Fruit fly (Drosophila melanogaster) whole organism, embryonic: ENCODE results near the gene Rad60.

ENCODE experiments used
- Adf1 ChIP-seq: fragments of 200-800 bp; sonication (Bioruptor generic); IDR thresholded peaks from 2 replicates; pipeline ENCODE4 v1.3.6; 2022; ENCODE audit warnings: missing biosample characterization, missing genetic modification characterization
- CG10366 ChIP-seq: fragments of 200-800 bp; sonication (Bioruptor generic); IDR thresholded peaks from 2 replicates; pipeline ENCODE4 v1.3.6; 2022; ENCODE audit warnings: missing biosample characterization, missing genetic modification characterization
- CG11398 ChIP-seq: fragments of 200-800 bp; sonication (Bioruptor generic); optimal IDR thresholded peaks from 2 replicates; lab custom pipeline; 2016; ENCODE audit warnings: missing biosample characterization, missing genetic modification characterization
- CG12155 ChIP-seq: fragments of 200-800 bp; sonication (Bioruptor generic); optimal IDR thresholded peaks from 3 replicates; lab custom pipeline; 2016; ENCODE audit warnings: missing biosample characterization, missing genetic modification characterization
- CG13296 ChIP-seq: fragments of 200-800 bp; sonication (Bioruptor generic); optimal IDR thresholded peaks from 3 replicates; lab custom pipeline; 2018; ENCODE audit warnings: missing biosample characterization, mild to moderate bottlenecking, missing genetic modification characterization
- CG14014 ChIP-seq: fragments of 200-800 bp; sonication (Bioruptor generic); IDR thresholded peaks from 2 replicates; pipeline ENCODE4 v1.3.6; 2022; ENCODE audit warnings: missing biosample characterization, missing genetic modification characterization
- CG15011 ChIP-seq: fragments of 200-800 bp; sonication (Bioruptor generic); optimal IDR thresholded peaks from 3 replicates; lab custom pipeline; 2018; ENCODE audit warnings: missing biosample characterization, mild to moderate bottlenecking, missing genetic modification characterization
- CG15479 ChIP-seq: fragments of 200-800 bp; sonication (Bioruptor generic); optimal IDR thresholded peaks from 3 replicates; lab custom pipeline; 2019; ENCODE audit warnings: missing biosample characterization, mild to moderate bottlenecking, missing genetic modification characterization, moderate library complexity
- CG16815 ChIP-seq: fragments of 200-800 bp; sonication (Bioruptor generic); optimal IDR thresholded peaks from 3 replicates; lab custom pipeline; 2017; ENCODE audit warnings: missing biosample characterization, mild to moderate bottlenecking, missing genetic modification characterization
- CG18476 ChIP-seq: fragments of 200-800 bp; sonication (Bioruptor generic); optimal IDR thresholded peaks from 2 replicates; lab custom pipeline; 2016; ENCODE audit warnings: missing biosample characterization, mild to moderate bottlenecking, missing genetic modification characterization
- CG2712 ChIP-seq: fragments of 200-800 bp; optimal IDR thresholded peaks from 3 replicates; lab custom pipeline; 2019; ENCODE audit warnings: missing biosample characterization, mild to moderate bottlenecking, missing genetic modification characterization, moderate library complexity
- CG2889 ChIP-seq: fragments of 200-800 bp; sonication (Bioruptor generic); IDR thresholded peaks from 3 replicates; pipeline ENCODE4 v1.3.6; 2022; ENCODE audit warnings: missing biosample characterization, missing genetic modification characterization
- CG31441 ChIP-seq: fragments of 200-800 bp; sonication (Bioruptor generic); IDR thresholded peaks from 2 replicates; pipeline ENCODE4 v1.3.6; 2022; ENCODE audit warnings: missing biosample characterization, missing genetic modification characterization
- CG34422 ChIP-seq: fragments of 200-800 bp; sonication (Bioruptor generic); IDR thresholded peaks from 3 replicates; pipeline ENCODE4 v1.3.6; 2022; ENCODE audit warnings: missing biosample characterization, missing genetic modification characterization
- CG3838 ChIP-seq: fragments of 200-800 bp; sonication (Bioruptor generic); optimal IDR thresholded peaks from 3 replicates; lab custom pipeline; 2016; ENCODE audit warnings: missing biosample characterization, missing genetic modification characterization
- CG4360 ChIP-seq: fragments of 200-800 bp; sonication (Bioruptor generic); IDR thresholded peaks from 2 replicates; pipeline ENCODE4 v1.3.6; 2022; ENCODE audit warnings: missing biosample characterization, missing genetic modification characterization
- CG7786 ChIP-seq: fragments of 200-800 bp; sonication (Bioruptor generic); optimal IDR thresholded peaks from 2 replicates; lab custom pipeline; 2016; ENCODE audit warnings: missing biosample characterization, missing genetic modification characterization
- CG8359 ChIP-seq: fragments of 200-800 bp; sonication (Bioruptor generic); optimal IDR thresholded peaks from 2 replicates; lab custom pipeline; 2017; ENCODE audit warnings: missing biosample characterization, mild to moderate bottlenecking, missing genetic modification characterization, borderline replicate concordance
- Deaf1 ChIP-seq: fragments of 200-800 bp; optimal IDR thresholded peaks from 3 replicates; lab custom pipeline; 2019; ENCODE audit warnings: missing biosample characterization, mild to moderate bottlenecking, missing genetic modification characterization, moderate library complexity
- HLH4C ChIP-seq: fragments of 200-800 bp; sonication (Bioruptor generic); IDR thresholded peaks from 3 replicates; pipeline ENCODE4 v1.3.6; 2022; ENCODE audit warnings: missing biosample characterization, missing genetic modification characterization; ENCODE audit not compliant: partially characterized antibody
- Hr78 ChIP-seq, 2 experiments: fragments of 200-800 bp in 1 of 2; fragments of >200 bp in 1 of 2; sonication (Bioruptor generic) in 1 of 2; optimal IDR thresholded peaks; 2 replicates each; lab custom pipeline; 2017 to 2019; ENCODE audit warnings: missing biosample characterization in 2 of 2, missing genetic modification characterization in 2 of 2, mild to moderate bottlenecking in 1 of 2, moderate library complexity in 1 of 2
- Meics ChIP-seq: fragments of 200-800 bp; sonication (Bioruptor generic); optimal IDR thresholded peaks from 2 replicates; lab custom pipeline; 2017; ENCODE audit warnings: missing biosample characterization, mild to moderate bottlenecking, missing genetic modification characterization
- PHDP ChIP-seq: fragments of 200-800 bp; sonication (Bioruptor generic); optimal IDR thresholded peaks from 3 replicates; lab custom pipeline; 2018; ENCODE audit warnings: missing biosample characterization, mild to moderate bottlenecking, missing genetic modification characterization, moderate library complexity
- Poxn ChIP-seq: fragments of 200-800 bp; sonication (Bioruptor generic); IDR thresholded peaks from 2 replicates; pipeline ENCODE4 v1.3.6; 2022; ENCODE audit warnings: missing biosample characterization, missing genetic modification characterization
- Sry-δ ChIP-seq: fragments of 200-800 bp; sonication (Bioruptor generic); optimal IDR thresholded peaks from 2 replicates; lab custom pipeline; 2016; ENCODE audit warnings: missing biosample characterization, missing genetic modification characterization
- ab ChIP-seq: fragments of 200-800 bp; sonication (Bioruptor generic); optimal IDR thresholded peaks from 2 replicates; lab custom pipeline; 2016; ENCODE audit warnings: missing biosample characterization, missing genetic modification characterization
- ac ChIP-seq: fragments of 200-800 bp; sonication (Bioruptor generic); optimal IDR thresholded peaks from 3 replicates; lab custom pipeline; 2017; ENCODE audit warnings: missing biosample characterization, mild to moderate bottlenecking, missing genetic modification characterization
- ap ChIP-seq: fragments of 200-800 bp; sonication (Bioruptor generic); IDR thresholded peaks from 2 replicates; pipeline ENCODE4 v1.3.6; 2022; ENCODE audit warnings: missing biosample characterization, missing genetic modification characterization
- ash1 ChIP-seq: fragments of 200-800 bp; sonication (Bioruptor generic); optimal IDR thresholded peaks from 2 replicates; lab custom pipeline; 2018; ENCODE audit warnings: missing biosample characterization, mild to moderate bottlenecking, missing genetic modification characterization
- br ChIP-seq: fragments of >200 bp; optimal IDR thresholded peaks from 2 replicates; lab custom pipeline; 2017
- cwo ChIP-seq: fragments of 200-800 bp; sonication (Bioruptor generic); optimal IDR thresholded peaks from 3 replicates; lab custom pipeline; 2017; ENCODE audit warnings: missing biosample characterization, missing genetic modification characterization, mild to moderate bottlenecking, moderate library complexity, missing genetic modification reagents
- danr ChIP-seq: fragments of 200-800 bp; sonication (Bioruptor generic); IDR thresholded peaks from 2 replicates; pipeline ENCODE4 v1.3.6; 2022; ENCODE audit warnings: missing biosample characterization, missing genetic modification characterization
- dati ChIP-seq: fragments of 200-800 bp; sonication (Bioruptor generic); IDR thresholded peaks from 2 replicates; pipeline ENCODE4 v1.3.6; 2022; ENCODE audit warnings: missing biosample characterization, missing genetic modification characterization
- dmrt99B ChIP-seq: fragments of 200-800 bp; sonication (Bioruptor generic); optimal IDR thresholded peaks from 2 replicates; lab custom pipeline; 2018; ENCODE audit warnings: missing biosample characterization, mild to moderate bottlenecking, missing genetic modification characterization, moderate library complexity
- emc ChIP-seq: fragments of 200-800 bp; sonication (Bioruptor generic); optimal IDR thresholded peaks from 2 replicates; lab custom pipeline; 2016; ENCODE audit warnings: missing biosample characterization, missing genetic modification characterization
- ftz-f1 ChIP-seq: fragments of 200-800 bp; sonication (Bioruptor generic); optimal IDR thresholded peaks from 2 replicates; lab custom pipeline; 2016; ENCODE audit warnings: missing biosample characterization, missing genetic modification characterization
- her ChIP-seq: fragments of 200-800 bp; sonication (Bioruptor generic); optimal IDR thresholded peaks from 2 replicates; lab custom pipeline; 2016; ENCODE audit warnings: missing biosample characterization, missing genetic modification characterization
- hth ChIP-seq: fragments of >200 bp; optimal IDR thresholded peaks from 2 replicates; lab custom pipeline; 2017; ENCODE audit warnings: inconsistent platforms
- jumu ChIP-seq: fragments of 200-800 bp; sonication (Bioruptor generic); optimal IDR thresholded peaks from 3 replicates; lab custom pipeline; 2016; ENCODE audit warnings: missing biosample characterization, missing genetic modification characterization
- ken ChIP-seq: fragments of 200-800 bp; sonication (Bioruptor generic); IDR thresholded peaks from 3 replicates; pipeline ENCODE4 v1.3.6; 2022; ENCODE audit warnings: missing biosample characterization, missing genetic modification characterization
- mirr ChIP-seq: fragments of 200-800 bp; sonication (Bioruptor generic); optimal IDR thresholded peaks from 3 replicates; lab custom pipeline; 2018; ENCODE audit warnings: missing biosample characterization, mild to moderate bottlenecking, missing genetic modification characterization
- nerfin-1 ChIP-seq: fragments of 200-800 bp; sonication (Bioruptor generic); optimal IDR thresholded peaks from 3 replicates; lab custom pipeline; 2019; ENCODE audit warnings: missing biosample characterization, mild to moderate bottlenecking, missing genetic modification characterization, moderate library complexity
- p53 ChIP-seq: fragments of 200-800 bp; sonication (Bioruptor generic); optimal IDR thresholded peaks from 2 replicates; lab custom pipeline; 2016; ENCODE audit warnings: missing biosample characterization, missing genetic modification characterization
- pzg ChIP-seq: fragments of 200-800 bp; sonication (Bioruptor generic); optimal IDR thresholded peaks from 3 replicates; lab custom pipeline; 2018; ENCODE audit warnings: missing biosample characterization, mild to moderate bottlenecking, missing genetic modification characterization, moderate library complexity
- row ChIP-seq: fragments of 200-800 bp; sonication (Bioruptor generic); IDR thresholded peaks from 3 replicates; pipeline ENCODE4 v1.3.6; 2022; ENCODE audit warnings: missing biosample characterization, missing genetic modification characterization
- seq ChIP-seq: fragments of 200-800 bp; sonication (Bioruptor generic); IDR thresholded peaks from 2 replicates; pipeline ENCODE4 v1.3.6; 2022; ENCODE audit warnings: missing biosample characterization, missing genetic modification characterization
- slou ChIP-seq: fragments of 200-800 bp; sonication (Bioruptor generic); optimal IDR thresholded peaks from 3 replicates; lab custom pipeline; 2016; ENCODE audit warnings: missing biosample characterization, missing genetic modification characterization
- sob ChIP-seq: fragments of 200-800 bp; sonication (Bioruptor generic); IDR thresholded peaks from 2 replicates; pipeline ENCODE4 v1.3.6; 2022; ENCODE audit warnings: missing biosample characterization, missing genetic modification characterization
- tin ChIP-seq: fragments of 200-800 bp; sonication (Bioruptor generic); optimal IDR thresholded peaks from 3 replicates; lab custom pipeline; 2016; ENCODE audit warnings: missing biosample characterization, missing genetic modification characterization
- vnd ChIP-seq: fragments of 200-800 bp; sonication (Bioruptor generic); IDR thresholded peaks from 3 replicates; pipeline ENCODE4 v1.3.6; 2022; ENCODE audit warnings: missing biosample characterization, missing genetic modification characterization; ENCODE audit not compliant: partially characterized antibody
- wdn ChIP-seq: fragments of 200-800 bp; sonication (Bioruptor generic); IDR thresholded peaks from 2 replicates; pipeline ENCODE4 v1.3.6; 2022; ENCODE audit warnings: missing biosample characterization, missing genetic modification characterization
- wor ChIP-seq: fragments of 200-800 bp; sonication (Bioruptor generic); IDR thresholded peaks from 2 replicates; pipeline ENCODE4 v1.3.6; 2022; ENCODE audit warnings: missing biosample characterization, missing genetic modification characterization

Gene Rad60

DNA sequence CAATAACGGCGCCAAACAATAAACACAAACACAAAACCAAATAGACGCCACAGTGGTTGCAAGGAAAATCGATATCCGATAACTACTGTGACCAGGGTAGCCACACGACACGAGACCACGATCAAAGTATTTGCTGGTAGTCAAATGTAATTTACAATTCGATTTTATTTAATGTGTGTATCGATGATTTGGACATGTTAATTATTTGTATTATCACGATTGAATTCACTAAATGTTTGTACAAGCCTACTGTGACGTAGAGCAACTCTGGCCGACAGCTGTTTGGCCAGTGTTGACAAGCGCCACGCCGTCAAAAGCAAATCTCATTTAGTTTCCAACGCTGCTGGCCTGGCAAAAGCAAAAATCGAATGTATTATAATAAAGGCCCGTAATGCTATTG is at the start of gene Rad60, which contains the start of gene EloA:
Rad60 (minus strand) TSS at position 222 of the 400 bp plus-strand sequence.
EloA (plus strand) TSS at position 308 of the 400 bp plus-strand sequence.
- TF ChIP-seq ab (GFP tag; lab: Kevin White, UChicago) = peak; percentile 56
- TF ChIP-seq ac (GFP tag; lab: Kevin White, UChicago) = no peak
- TF ChIP-seq wdn (GFP tag; lab: Robert Waterston, UW) = no peak
- peak; percentile 82 for TF ChIP-seq CG12155
- TF ChIP-seq Poxn = 0 out of 2 replicates have a peak, but pooled peaks have one; percentile 38
- peak; percentile 79 for TF ChIP-seq tin (GFP tag; lab: Kevin White, UChicago)
- TF ChIP-seq CG16815 (GFP tag; lab: Kevin White, UChicago) = peak; percentile 38
- TF ChIP-seq CG14014 (GFP tag; lab: Robert Waterston, UW) = peak; percentile 46
- no peak for TF ChIP-seq br (lab: Kevin White, UChicago)
- peak; percentile 52; the same call in 1 of the 2 replicates for TF ChIP-seq seq (GFP tag; lab: Robert Waterston, UW)
- TF ChIP-seq ftz-f1 (GFP tag; lab: Kevin White, UChicago) = peak; percentile 77
- no peak for TF ChIP-seq CG15479
- no peak for TF ChIP-seq CG3838
- TF ChIP-seq cwo (GFP tag; lab: Kevin White, UChicago) = peak; percentile 32
- TF ChIP-seq CG8359 (GFP tag; lab: Kevin White, UChicago) = peak; percentile 45
- TF ChIP-seq CG15011 = no peak
- no peak for TF ChIP-seq dmrt99B (tag; lab: Kevin White, UChicago)
- TF ChIP-seq CG7786 = peak; percentile 82
- TF ChIP-seq mirr (GFP tag; lab: Kevin White, UChicago) = peak; percentile 72
- no peak for TF ChIP-seq ap
- no peak for TF ChIP-seq CG4360 (GFP tag; lab: Robert Waterston, UW)
- TF ChIP-seq ash1 (GFP tag; lab: Kevin White, UChicago) = no peak
- peak; percentile 67 for TF ChIP-seq emc (GFP tag; lab: Kevin White, UChicago)
- peak; percentile 75 for TF ChIP-seq CG34422 (GFP tag; lab: Robert Waterston, UW)
- peak; percentile 41; the same call in 1 of the 3 replicates for TF ChIP-seq vnd
- TF ChIP-seq Meics (GFP tag; lab: Kevin White, UChicago) = peak; percentile 55
- peak; percentile 74 for TF ChIP-seq CG10366 (GFP tag; lab: Robert Waterston, UW)
- TF ChIP-seq pzg (GFP tag; lab: Kevin White, UChicago) = peak; percentile 89
- TF ChIP-seq her (GFP tag; lab: Kevin White, UChicago) = peak; percentile 83
- TF ChIP-seq PHDP (tag; lab: Kevin White, UChicago) = peak; percentile 71
- peak; percentile 58 for TF ChIP-seq p53 (GFP tag; lab: Kevin White, UChicago)
- peak; percentile 70; the same call in 2 of the 3 replicates for TF ChIP-seq ken (GFP tag; lab: Robert Waterston, UW)
- no peak; the same call in 1 of the 2 replicates for TF ChIP-seq danr
- TF ChIP-seq dati (GFP tag; lab: Robert Waterston, UW) = no peak
- TF ChIP-seq hth (lab: Kevin White, UChicago) = no peak
- peak; percentile 53 for TF ChIP-seq nerfin-1 (tag; lab: Kevin White, UChicago)
- TF ChIP-seq Deaf1 (tag; lab: Kevin White, UChicago) = peak; percentile 41
- TF ChIP-seq CG2889 (GFP tag; lab: Robert Waterston, UW) = 0 out of 3 replicates have a peak, but pooled peaks have one; percentile 45
- peak; percentile 58 for TF ChIP-seq CG13296 (GFP tag; lab: Kevin White, UChicago)
- peak; percentile 85 for TF ChIP-seq CG11398
- TF ChIP-seq HLH4C (GFP tag; lab: Robert Waterston, UW) = peak; percentile 65; the same call in 2 of the 3 replicates
- TF ChIP-seq CG31441 (GFP tag; lab: Robert Waterston, UW) = peak; percentile 63
- peak; percentile 58 for TF ChIP-seq CG18476 (GFP tag; lab: Kevin White, UChicago)
- peak; percentile 31 for TF ChIP-seq slou (GFP tag; lab: Kevin White, UChicago)
- peak; percentile 87 for TF ChIP-seq sob
- TF ChIP-seq Hr78 (GFP tag; optimal IDR thresholded peaks at IDR 0.05; lab: Kevin White, UChicago) = no peak
- TF ChIP-seq Sry-δ = peak; percentile 84
- TF ChIP-seq CG2712 (tag; lab: Kevin White, UChicago) = peak; percentile 79
- no peak for TF ChIP-seq wor (GFP tag; lab: Robert Waterston, UW)
- peak; percentile 83 for TF ChIP-seq row
- TF ChIP-seq Adf1 (GFP tag; lab: Robert Waterston, UW) = peak; percentile 49
- peak; percentile 88 for TF ChIP-seq jumu
